Fruit fly (Drosophila melanogaster) whole organism, embryonic: ENCODE results near the gene CG44838.
A peak's percentile ranks its signal among the peaks of the same experiment; 100 is the strongest.

ENCODE experiments used
- Atf6 ChIP-seq: fragments of 200-800 bp; sonication (Bioruptor generic); IDR thresholded peaks from 2 replicates; pipeline ENCODE4 v1.3.6; 2022; ENCODE audit warnings: missing biosample characterization, missing genetic modification characterization
- Awh ChIP-seq: fragments of 200-800 bp; sonication (Bioruptor generic); IDR thresholded peaks from 2 replicates; pipeline ENCODE4, ENCODE4 v1.3.6; 2022; ENCODE audit warnings: missing biosample characterization, missing genetic modification characterization
- BtbVII ChIP-seq: fragments of 200-800 bp; sonication (Bioruptor generic); optimal IDR thresholded peaks from 3 replicates; lab custom pipeline; 2017; ENCODE audit warnings: missing biosample characterization, mild to moderate bottlenecking, missing genetic modification characterization
- CG10431 ChIP-seq: fragments of 200-800 bp; sonication (Bioruptor generic); optimal IDR thresholded peaks from 3 replicates; lab custom pipeline; 2018; ENCODE audit warnings: missing biosample characterization, mild to moderate bottlenecking, missing genetic modification characterization
- CG15514 ChIP-seq: fragments of 200-800 bp; sonication (Bioruptor generic); optimal IDR thresholded peaks from 3 replicates; lab custom pipeline; 2017; ENCODE audit warnings: missing biosample characterization, missing genetic modification characterization, mild to moderate bottlenecking, moderate library complexity, missing genetic modification reagents
- CG1647 ChIP-seq: fragments of 200-800 bp; sonication (Bioruptor generic); optimal IDR thresholded peaks from 3 replicates; lab custom pipeline; 2016; ENCODE audit warnings: missing biosample characterization, missing genetic modification characterization
- CG18764 ChIP-seq: fragments of 200-800 bp; sonication (Bioruptor generic); optimal IDR thresholded peaks from 3 replicates; lab custom pipeline; 2016; ENCODE audit warnings: missing biosample characterization, missing genetic modification characterization
- CG2199 ChIP-seq: fragments of 200-800 bp; sonication (Bioruptor generic); IDR thresholded peaks from 3 replicates; pipeline ENCODE4 v1.3.6; 2022; ENCODE audit warnings: missing biosample characterization, missing genetic modification characterization
- CG32767 ChIP-seq: fragments of 200-800 bp; sonication (Bioruptor generic); IDR thresholded peaks from 2 replicates; pipeline ENCODE4 v1.3.6; 2022; ENCODE audit warnings: missing biosample characterization, missing genetic modification characterization
- CG3407 ChIP-seq: fragments of 200-800 bp; sonication (Bioruptor generic); optimal IDR thresholded peaks from 2 replicates; lab custom pipeline; 2018; ENCODE audit warnings: missing biosample characterization, mild to moderate bottlenecking, missing genetic modification characterization
- CG42726 ChIP-seq: fragments of 200-800 bp; sonication (Bioruptor generic); IDR thresholded peaks from 2 replicates; pipeline ENCODE4 v1.3.6; 2022; ENCODE audit warnings: missing biosample characterization, missing genetic modification characterization; ENCODE audit not compliant: partially characterized antibody
- CG7745 ChIP-seq: fragments of 200-800 bp; sonication (Bioruptor generic); optimal IDR thresholded peaks from 2 replicates; lab custom pipeline; 2018; ENCODE audit warnings: missing biosample characterization, mild to moderate bottlenecking, missing genetic modification characterization, moderate library complexity
- CG7928 ChIP-seq: fragments of 200-800 bp; sonication (Bioruptor generic); optimal IDR thresholded peaks from 2 replicates; lab custom pipeline; 2017; ENCODE audit warnings: missing biosample characterization, mild to moderate bottlenecking, missing genetic modification characterization
- D19A ChIP-seq: fragments of 200-800 bp; optimal IDR thresholded peaks from 3 replicates; lab custom pipeline; 2019; ENCODE audit warnings: missing biosample characterization, mild to moderate bottlenecking, missing genetic modification characterization, moderate library complexity
- D19B ChIP-seq: fragments of 200-800 bp; sonication (Bioruptor generic); optimal IDR thresholded peaks from 2 replicates; lab custom pipeline; 2017; ENCODE audit warnings: missing biosample characterization, mild to moderate bottlenecking, missing genetic modification characterization
- Doc3 ChIP-seq: fragments of 200-800 bp; sonication (Bioruptor generic); IDR thresholded peaks from 3 replicates; pipeline ENCODE4 v1.3.6; 2022; ENCODE audit warnings: missing biosample characterization, missing genetic modification characterization; ENCODE audit not compliant: partially characterized antibody
- E2f1 ChIP-seq: fragments of 200-800 bp; sonication (Bioruptor generic); IDR thresholded peaks from 2 replicates; pipeline ENCODE4 v1.3.6; 2022; ENCODE audit warnings: missing biosample characterization, missing genetic modification characterization
- GATAe ChIP-seq: fragments of 200-800 bp; sonication (Bioruptor generic); conservative IDR thresholded peaks from 2 replicates; pipeline ENCODE4 v1.3.6; 2022; ENCODE audit warnings: missing biosample characterization, missing genetic modification characterization
- HLH4C ChIP-seq: fragments of 200-800 bp; sonication (Bioruptor generic); IDR thresholded peaks from 3 replicates; pipeline ENCODE4 v1.3.6; 2022; ENCODE audit warnings: missing biosample characterization, missing genetic modification characterization; ENCODE audit not compliant: partially characterized antibody
- MESR4 ChIP-seq: fragments of 200-800 bp; sonication (Bioruptor generic); optimal IDR thresholded peaks from 2 replicates; lab custom pipeline; 2018; ENCODE audit warnings: missing biosample characterization, mild to moderate bottlenecking, missing genetic modification characterization, moderate library complexity
- Med ChIP-seq: fragments of 200-800 bp; sonication (Bioruptor generic); peaks from one replicate; lab custom pipeline; 2016; ENCODE audit warnings: missing biosample characterization, missing genetic modification characterization, mild to moderate bottlenecking, inconsistent platforms, moderate library complexity
- NFAT ChIP-seq: fragments of 200-800 bp; sonication (Bioruptor generic); IDR thresholded peaks from 2 replicates; pipeline ENCODE4 v1.3.6; 2022; ENCODE audit warnings: missing biosample characterization, missing genetic modification characterization
- Side ChIP-seq: fragments of 200-800 bp; sonication (Bioruptor generic); optimal IDR thresholded peaks from 2 replicates; lab custom pipeline; 2016; ENCODE audit warnings: missing biosample characterization, missing genetic modification characterization
- Trl ChIP-seq, 3 experiments: fragments of >200 bp in 2 of 3; fragments of 200-800 bp in 1 of 3; sonication (Bioruptor generic) in 1 of 3; optimal IDR thresholded peaks; 2 replicates in 1 of 3; 3 replicates in 2 of 3; lab custom pipeline; 2016 to 2017; ENCODE audit warnings: missing biosample characterization in 1 of 3, missing genetic modification characterization in 1 of 3
- Vsx1 ChIP-seq: fragments of 200-800 bp; sonication (Bioruptor generic); optimal IDR thresholded peaks from 2 replicates; lab custom pipeline; 2017; ENCODE audit warnings: missing biosample characterization, mild to moderate bottlenecking, missing genetic modification characterization, missing genetic modification reagents
- ara ChIP-seq: fragments of 200-800 bp; sonication (Bioruptor generic); IDR thresholded peaks from 2 replicates; pipeline ENCODE4 v1.3.6; 2022; ENCODE audit warnings: missing biosample characterization, missing genetic modification characterization
- ato ChIP-seq: fragments of 200-800 bp; sonication (Bioruptor generic); IDR thresholded peaks from 2 replicates; pipeline ENCODE4 v1.3.6; 2022; ENCODE audit warnings: missing biosample characterization, missing genetic modification characterization; ENCODE audit not compliant: partially characterized antibody
- cas ChIP-seq: fragments of 200-800 bp; sonication (Bioruptor generic); IDR thresholded peaks from 2 replicates; pipeline ENCODE4 v1.3.6; 2022; ENCODE audit warnings: missing biosample characterization, missing genetic modification characterization
- cg ChIP-seq: fragments of 200-800 bp; sonication (Bioruptor generic); optimal IDR thresholded peaks from 3 replicates; lab custom pipeline; 2019; ENCODE audit warnings: missing biosample characterization, mild to moderate bottlenecking, missing genetic modification characterization, moderate library complexity
- crol ChIP-seq: fragments of 200-800 bp; sonication (Bioruptor generic); IDR thresholded peaks from 2 replicates; pipeline ENCODE4 v1.3.6; 2022; ENCODE audit warnings: missing biosample characterization, missing genetic modification characterization
- fd64A ChIP-seq: fragments of 200-800 bp; sonication (Bioruptor generic); optimal IDR thresholded peaks from 3 replicates; lab custom pipeline; 2018; ENCODE audit warnings: missing biosample characterization, mild to moderate bottlenecking, missing genetic modification characterization
- ftz-f1 ChIP-seq: fragments of 200-800 bp; sonication (Bioruptor generic); optimal IDR thresholded peaks from 2 replicates; lab custom pipeline; 2016; ENCODE audit warnings: missing biosample characterization, missing genetic modification characterization
- hkb ChIP-seq, 2 experiments: fragments of 200-800 bp in 1 of 2; fragments of >200 bp in 1 of 2; sonication (Bioruptor generic) in 1 of 2; IDR thresholded peaks in 1 of 2; optimal IDR thresholded peaks in 1 of 2; 2 replicates each; pipeline versions ENCODE4 v1.3.6 to Lab custom; 2017 to 2022; ENCODE audit warnings: missing biosample characterization in 1 of 2, missing genetic modification characterization in 1 of 2
- kah ChIP-seq: fragments of 200-800 bp; sonication (Bioruptor generic); optimal IDR thresholded peaks from 2 replicates; lab custom pipeline; 2018; ENCODE audit warnings: missing biosample characterization, mild to moderate bottlenecking, missing genetic modification characterization
- kni ChIP-seq: fragments of 200-800 bp; sonication (Bioruptor generic); optimal IDR thresholded peaks from 3 replicates; lab custom pipeline; 2017; ENCODE audit warnings: mild to moderate bottlenecking, missing biosample characterization, missing genetic modification reagents, missing genetic modification characterization
- lab ChIP-seq: fragments of 200-800 bp; sonication (Bioruptor generic); optimal IDR thresholded peaks from 3 replicates; lab custom pipeline; 2017; ENCODE audit warnings: missing biosample characterization, missing genetic modification characterization, mild to moderate bottlenecking, moderate library complexity, missing genetic modification reagents
- nmo ChIP-seq: fragments of 200-800 bp; sonication (Bioruptor generic); optimal IDR thresholded peaks from 2 replicates; lab custom pipeline; 2018; ENCODE audit warnings: missing biosample characterization, mild to moderate bottlenecking, missing genetic modification characterization, moderate library complexity
- row ChIP-seq: fragments of 200-800 bp; sonication (Bioruptor generic); IDR thresholded peaks from 3 replicates; pipeline ENCODE4 v1.3.6; 2022; ENCODE audit warnings: missing biosample characterization, missing genetic modification characterization
- sd ChIP-seq: fragments of 200-800 bp; sonication (Bioruptor generic); optimal IDR thresholded peaks from 3 replicates; lab custom pipeline; 2018; ENCODE audit warnings: missing biosample characterization, mild to moderate bottlenecking, missing genetic modification characterization, moderate library complexity
- sens ChIP-seq: fragments of 200-800 bp; sonication (Bioruptor generic); peaks from one replicate; lab custom pipeline; 2016; ENCODE audit warnings: missing biosample characterization, missing genetic modification characterization
- seq ChIP-seq: fragments of 200-800 bp; sonication (Bioruptor generic); IDR thresholded peaks from 2 replicates; pipeline ENCODE4 v1.3.6; 2022; ENCODE audit warnings: missing biosample characterization, missing genetic modification characterization
- sna ChIP-seq: fragments of 200-800 bp; sonication (Bioruptor generic); IDR thresholded peaks from 2 replicates; pipeline ENCODE4 v1.3.6; 2022; ENCODE audit warnings: missing biosample characterization, missing genetic modification characterization; ENCODE audit not compliant: partially characterized antibody
- sob ChIP-seq: fragments of 200-800 bp; sonication (Bioruptor generic); IDR thresholded peaks from 2 replicates; pipeline ENCODE4 v1.3.6; 2022; ENCODE audit warnings: missing biosample characterization, missing genetic modification characterization
- sqz ChIP-seq: fragments of 200-800 bp; sonication (Bioruptor generic); optimal IDR thresholded peaks from 3 replicates; lab custom pipeline; 2018; ENCODE audit warnings: missing biosample characterization, mild to moderate bottlenecking, missing genetic modification characterization
- sr ChIP-seq: fragments of 200-800 bp; sonication (Bioruptor generic); IDR thresholded peaks from 3 replicates; pipeline ENCODE4 v1.3.6; 2022; ENCODE audit warnings: missing biosample characterization, missing genetic modification characterization
- tna ChIP-seq: fragments of 200-800 bp; sonication (Bioruptor generic); IDR thresholded peaks from 2 replicates; pipeline ENCODE4 v1.3.6; 2022; ENCODE audit warnings: missing biosample characterization, missing genetic modification characterization; ENCODE audit not compliant: partially characterized antibody

Gene CG44838

DNA sequence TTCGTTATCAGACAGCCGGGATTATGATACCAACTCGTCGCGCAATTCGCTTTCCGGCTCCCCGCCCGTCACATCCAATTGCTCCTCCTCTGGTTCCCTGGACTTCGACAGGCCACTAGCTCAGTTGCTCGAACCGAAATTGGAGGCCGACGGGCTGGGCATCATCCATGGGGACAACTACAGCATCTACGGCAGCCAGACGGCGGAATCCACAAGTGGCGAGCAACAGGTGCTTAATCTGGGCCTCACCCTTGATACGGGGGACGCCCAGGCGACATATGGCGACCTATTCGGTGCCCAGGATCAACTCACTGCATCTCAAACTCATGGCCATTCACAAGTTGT lies 30.3 kb upstream of the CG44838 start:
- TF ChIP-seq CG7928 (GFP tag; lab: Kevin White, UChicago) (no peak), GATAe (GFP tag; lab: Robert Waterston, UW) (peak; percentile 14; the same call in 1 of the 2 replicates), CG10431 (no peak), sqz (no peak), nmo (GFP tag; lab: Kevin White, UChicago) (no peak), kah (peak; percentile 70), cas (0 out of 2 replicates have a peak, but pooled peaks have one; percentile 23), HLH4C (GFP tag; lab: Robert Waterston, UW) (0 out of 3 replicates have a peak, but pooled peaks have one; percentile 48), tna (GFP tag; lab: Robert Waterston, UW) (0 out of 2 replicates have a peak, but pooled peaks have one; percentile 5), Atf6 (GFP tag; lab: Robert Waterston, UW) (0 out of 2 replicates have a peak, but pooled peaks have one; percentile 16), seq (GFP tag; lab: Robert Waterston, UW) (peak; percentile 2; the same call in 1 of the 2 replicates), CG1647 (GFP tag; lab: Kevin White, UChicago) (no peak)
- TF ChIP-seq, all 482 proteins: peak for 7

dm6 chr3L:9431848-9432623 lies 28.8 kb upstream of the CG44838 start:
- TF ChIP-seq CG42726 (GFP tag; lab: Robert Waterston, UW) (0 out of 2 replicates have a peak, but pooled peaks have one; percentile 21), ara (GFP tag; lab: Robert Waterston, UW) (0 out of 2 replicates have a peak, but pooled peaks have one; percentile 23), BtbVII (GFP tag; lab: Kevin White, UChicago) (no peak), Trl (optimal IDR thresholded peaks at IDR 0.05; lab: Kevin White, UChicago) (peak in 1 of 2 experiments; percentile 44), Trl (GFP tag; optimal IDR thresholded peaks at IDR 0.05; lab: Kevin White, UChicago) (no peak), sna (no peak), ato (GFP tag; lab: Robert Waterston, UW) (peak; percentile 26; the same call in 1 of the 2 replicates), sd (tag; lab: Kevin White, UChicago) (peak; percentile 75), CG15514 (no peak), Side (GFP tag; lab: Kevin White, UChicago) (no peak), ftz-f1 (GFP tag; lab: Kevin White, UChicago) (peak; percentile 51), kni (GFP tag; lab: Kevin White, UChicago) (no peak), sr (GFP tag; lab: Robert Waterston, UW) (peak; percentile 91), sob (GFP tag; lab: Robert Waterston, UW) (peak; percentile 22; the same call in 1 of the 2 replicates), Doc3 (GFP tag; lab: Robert Waterston, UW) (no peak), Vsx1 (GFP tag; lab: Kevin White, UChicago) (no peak), D19B (GFP tag; lab: Kevin White, UChicago) (peak; percentile 55), row (GFP tag; lab: Robert Waterston, UW) (0 out of 3 replicates have a peak, but pooled peaks have one; percentile 37), E2f1 (GFP tag; lab: Robert Waterston, UW) (no peak), D19A (tag; lab: Kevin White, UChicago) (peak; percentile 9), crol (GFP tag; lab: Robert Waterston, UW) (peak; percentile 24; the same call in 1 of the 2 replicates), hkb (optimal IDR thresholded peaks at IDR 0.05; lab: Kevin White, UChicago) (no peak), hkb (GFP tag; IDR thresholded peaks at IDR 0.05; lab: Robert Waterston, UW) (no peak), CG18764 (GFP tag; lab: Kevin White, UChicago) (no peak), NFAT (GFP tag; lab: Robert Waterston, UW) (peak; percentile 35; the same call in 1 of the 2 replicates), cg (GFP tag; lab: Kevin White, UChicago) (peak; percentile 8), sens (GFP tag; lab: Kevin White, UChicago) (no peak), Med (GFP tag; lab: Kevin White, UChicago) (peak; percentile 59), CG2199 (GFP tag; lab: Robert Waterston, UW) (peak; percentile 64; the same call in 2 of the 3 replicates), lab (GFP tag; lab: Kevin White, UChicago) (no peak), fd64A (GFP tag; lab: Kevin White, UChicago) (no peak), CG3407 (GFP tag; lab: Kevin White, UChicago) (no peak), CG7745 (tag; lab: Kevin White, UChicago) (no peak), MESR4 (GFP tag; lab: Kevin White, UChicago) (no peak), CG32767 (GFP tag; lab: Robert Waterston, UW) (0 out of 2 replicates have a peak, but pooled peaks have one; percentile 13), Awh (GFP tag; lab: Robert Waterston, UW) (no peak)
